Worm (Caenorhabditis elegans) whole organism, L2 larva: Measurements from ENCODE around the gene ZK622.4.
A peak's percentile ranks its signal among the peaks of the same experiment; 100 is the strongest.

Source experiments
- C34F6.9 ChIP-seq: fragments of 150-350 bp; optimal IDR thresholded peaks from 2 replicates; lab custom pipeline; 2014; ENCODE audit warnings: missing biosample characterization, missing genetic modification characterization
- F13H6.1 ChIP-seq: sonication (generic microtip); optimal IDR thresholded peaks from 2 replicates; lab custom pipeline; 2016; ENCODE audit warnings: missing genetic modification characterization, missing compliant biosample characterization
- R02D3.7 ChIP-seq: fragments of 150-350 bp; optimal IDR thresholded peaks from 2 replicates; lab custom pipeline; 2014; ENCODE audit warnings: missing biosample characterization, missing genetic modification characterization
- Y55F3AM.14 ChIP-seq: fragments of 200-800 bp; sonication (Bioruptor generic); optimal IDR thresholded peaks from 2 replicates; lab custom pipeline; 2018; ENCODE audit warnings: mild to moderate bottlenecking, missing genetic modification characterization, missing compliant biosample characterization
- ZK546.5 ChIP-seq: sonication (generic microtip); optimal IDR thresholded peaks from 2 replicates; lab custom pipeline; 2017; ENCODE audit warnings: missing biosample characterization, missing genetic modification characterization
- alr-1 ChIP-seq: fragments of 150-350 bp; optimal IDR thresholded peaks from 2 replicates; lab custom pipeline; 2014; ENCODE audit warnings: missing biosample characterization, missing genetic modification characterization
- aly-2 ChIP-seq: fragments of 150-350 bp; optimal IDR thresholded peaks from 2 replicates; lab custom pipeline; 2014; ENCODE audit warnings: missing biosample characterization, missing genetic modification characterization
- ama-1 ChIP-seq: fragments of 150-350 bp; optimal IDR thresholded peaks from 2 replicates; lab custom pipeline; 2018; ENCODE audit warnings: inconsistent platforms
- blmp-1 ChIP-seq: sonication (generic microtip); optimal IDR thresholded peaks from 2 replicates; lab custom pipeline; 2017; ENCODE audit warnings: missing genetic modification characterization, mild to moderate bottlenecking, missing compliant biosample characterization, antibody characterized with exemption, moderate library complexity; ENCODE audit not compliant: insufficient read depth
- ceh-16 ChIP-seq: fragments of 150-350 bp; optimal IDR thresholded peaks from 2 replicates; lab custom pipeline; 2014; ENCODE audit warnings: missing biosample characterization, missing genetic modification characterization
- ceh-82 ChIP-seq: fragments of 150-350 bp; optimal IDR thresholded peaks from 2 replicates; lab custom pipeline; 2014; ENCODE audit warnings: missing biosample characterization, missing genetic modification characterization
- crh-2 ChIP-seq: sonication (generic microtip); optimal IDR thresholded peaks from 2 replicates; lab custom pipeline; 2017; ENCODE audit warnings: missing biosample characterization, missing genetic modification characterization
- dmd-4 ChIP-seq: sonication (generic microtip); optimal IDR thresholded peaks from 2 replicates; lab custom pipeline; 2017; ENCODE audit warnings: missing biosample characterization, missing genetic modification characterization
- egl-27 ChIP-seq: sonication (generic microtip); optimal IDR thresholded peaks from 3 replicates; lab custom pipeline; 2017; ENCODE audit warnings: missing biosample characterization, missing genetic modification reagents, missing genetic modification characterization
- elt-1 ChIP-seq: fragments of 150-350 bp; optimal IDR thresholded peaks from 2 replicates; lab custom pipeline; 2014; ENCODE audit warnings: missing biosample characterization, missing genetic modification characterization
- elt-3 ChIP-seq: sonication (generic microtip); optimal IDR thresholded peaks from 2 replicates; lab custom pipeline; 2017; ENCODE audit warnings: missing biosample characterization, missing genetic modification characterization
- fos-1 ChIP-seq: fragments of 150-350 bp; optimal IDR thresholded peaks from 2 replicates; lab custom pipeline; 2014; ENCODE audit warnings: missing biosample characterization, missing genetic modification characterization
- gmeb-1 ChIP-seq: fragments of 150-350 bp; optimal IDR thresholded peaks from 2 replicates; lab custom pipeline; 2014; ENCODE audit warnings: missing biosample characterization, missing genetic modification characterization
- lin-11 ChIP-seq: fragments of 150-350 bp; sonication (generic microtip); optimal IDR thresholded peaks from 2 replicates; lab custom pipeline; 2014; ENCODE audit warnings: missing biosample characterization, missing genetic modification characterization, inconsistent platforms, mixed read lengths
- lin-13 ChIP-seq: fragments of 150-350 bp; optimal IDR thresholded peaks from 2 replicates; lab custom pipeline; 2014; ENCODE audit warnings: missing biosample characterization, missing genetic modification reagents, missing genetic modification characterization
- lin-39 ChIP-seq: fragments of 150-350 bp; optimal IDR thresholded peaks from 2 replicates; lab custom pipeline; 2014; ENCODE audit warnings: missing biosample characterization, missing genetic modification reagents, missing genetic modification characterization
- lsy-2 ChIP-seq, 2 experiments: fragments of 150-350 bp in 1 of 2; sonication (generic microtip) in 1 of 2; optimal IDR thresholded peaks; 2 replicates each; lab custom pipeline; 2014 to 2017; ENCODE audit warnings: missing biosample characterization in 2 of 2, missing genetic modification characterization in 2 of 2
- mab-5 ChIP-seq: fragments of 150-350 bp; optimal IDR thresholded peaks from 2 replicates; lab custom pipeline; 2014; ENCODE audit warnings: missing biosample characterization, missing genetic modification characterization
- mbf-1 ChIP-seq: sonication (generic microtip); optimal IDR thresholded peaks from 2 replicates; lab custom pipeline; 2017; ENCODE audit warnings: missing biosample characterization, missing genetic modification characterization
- mdl-1 ChIP-seq, 2 experiments: fragments of 150-350 bp in 1 of 2; sonication (generic microtip) in 1 of 2; optimal IDR thresholded peaks; 2 replicates each; lab custom pipeline; 2017; ENCODE audit warnings: missing biosample characterization in 2 of 2, missing genetic modification characterization in 2 of 2
- nhr-10 ChIP-seq: sonication (generic microtip); optimal IDR thresholded peaks from 2 replicates; lab custom pipeline; 2017; ENCODE audit warnings: missing biosample characterization, missing genetic modification characterization
- nhr-11 ChIP-seq: fragments of 150-350 bp; optimal IDR thresholded peaks from 2 replicates; lab custom pipeline; 2014; ENCODE audit warnings: missing biosample characterization, missing genetic modification characterization
- nhr-12 ChIP-seq: fragments of 150-350 bp; optimal IDR thresholded peaks from 2 replicates; lab custom pipeline; 2014; ENCODE audit warnings: missing biosample characterization, missing genetic modification characterization
- nhr-129 ChIP-seq: fragments of 150-350 bp; optimal IDR thresholded peaks from 2 replicates; lab custom pipeline; 2014; ENCODE audit warnings: missing biosample characterization, missing genetic modification characterization
- nhr-21 ChIP-seq: fragments of 150-350 bp; optimal IDR thresholded peaks from 2 replicates; lab custom pipeline; 2014; ENCODE audit warnings: missing biosample characterization, missing genetic modification characterization
- nhr-23 ChIP-seq: fragments of 150-350 bp; optimal IDR thresholded peaks from 2 replicates; lab custom pipeline; 2014; ENCODE audit warnings: missing biosample characterization, missing genetic modification reagents, missing genetic modification characterization
- nhr-237 ChIP-seq: fragments of 150-350 bp; optimal IDR thresholded peaks from 2 replicates; lab custom pipeline; 2014; ENCODE audit warnings: missing biosample characterization, missing genetic modification characterization
- nhr-25 ChIP-seq: fragments of 150-350 bp; sonication (generic microtip); optimal IDR thresholded peaks from 3 replicates; lab custom pipeline; 2014; ENCODE audit warnings: missing biosample characterization, missing genetic modification characterization
- nhr-6 ChIP-seq: fragments of 150-350 bp; optimal IDR thresholded peaks from 2 replicates; lab custom pipeline; 2014; ENCODE audit warnings: missing biosample characterization, missing genetic modification characterization
- nhr-77 ChIP-seq: fragments of 150-350 bp; optimal IDR thresholded peaks from 2 replicates; lab custom pipeline; 2014; ENCODE audit warnings: missing biosample characterization, missing genetic modification characterization
- peb-1 ChIP-seq: fragments of 150-350 bp; optimal IDR thresholded peaks from 2 replicates; lab custom pipeline; 2014; ENCODE audit warnings: missing biosample characterization, missing genetic modification characterization
- sem-4 ChIP-seq: fragments of 150-350 bp; optimal IDR thresholded peaks from 2 replicates; lab custom pipeline; 2014; ENCODE audit warnings: missing biosample characterization, missing genetic modification reagents, missing genetic modification characterization
- skn-1 ChIP-seq: sonication (generic microtip); optimal IDR thresholded peaks from 2 replicates; lab custom pipeline; 2017; ENCODE audit warnings: missing biosample characterization, missing genetic modification characterization
- sma-3 ChIP-seq: sonication (generic microtip); optimal IDR thresholded peaks from 2 replicates; lab custom pipeline; 2016; ENCODE audit warnings: missing genetic modification reagents, missing genetic modification characterization, missing compliant biosample characterization
- sma-9 ChIP-seq, 2 experiments: fragments of 150-350 bp in 1 of 2; sonication (generic microtip) in 1 of 2; optimal IDR thresholded peaks; 2 replicates each; lab custom pipeline; 2014 to 2016; ENCODE audit warnings: missing genetic modification characterization in 2 of 2, mild to moderate bottlenecking in 1 of 2, missing biosample characterization in 1 of 2, missing compliant biosample characterization in 1 of 2, missing genetic modification reagents in 1 of 2, moderate library complexity in 1 of 2
- snpc-4 ChIP-seq: fragments of 150-350 bp; optimal IDR thresholded peaks from 2 replicates; lab custom pipeline; 2014; ENCODE audit warnings: missing biosample characterization, missing genetic modification characterization
- unc-39 ChIP-seq: fragments of 150-350 bp; optimal IDR thresholded peaks from 2 replicates; lab custom pipeline; 2014; ENCODE audit warnings: missing biosample characterization, missing genetic modification characterization
- unc-55 ChIP-seq: fragments of 150-350 bp; sonication (generic microtip); optimal IDR thresholded peaks from 3 replicates; lab custom pipeline; 2014; ENCODE audit warnings: missing biosample characterization, missing genetic modification reagents, missing genetic modification characterization
- unc-62 ChIP-seq: fragments of 150-350 bp; optimal IDR thresholded peaks from 2 replicates; lab custom pipeline; 2014; ENCODE audit warnings: missing biosample characterization, missing genetic modification reagents, missing genetic modification characterization
- zag-1 ChIP-seq: fragments of 150-350 bp; optimal IDR thresholded peaks from 2 replicates; lab custom pipeline; 2014; ENCODE audit warnings: missing biosample characterization, missing genetic modification characterization
- ztf-1 ChIP-seq: fragments of 200-800 bp; sonication (Bioruptor generic); conservative IDR thresholded peaks from 2 replicates; pipeline ENCODE4 v1.3.6; 2022; ENCODE audit warnings: missing genetic modification characterization, missing compliant biosample characterization
- ztf-11 ChIP-seq: sonication (generic microtip); optimal IDR thresholded peaks from 2 replicates; lab custom pipeline; 2017; ENCODE audit warnings: missing biosample characterization, missing genetic modification characterization
- ztf-4 ChIP-seq: fragments of 150-350 bp; optimal IDR thresholded peaks from 2 replicates; lab custom pipeline; 2014; ENCODE audit warnings: missing biosample characterization, missing genetic modification characterization

ZK622.4 gene

ce11 chrII:5336660-5337494 lies 44.4 kb downstream of the ZK622.4 start:
- TF ChIP-seq gmeb-1 (tag; lab: Kevin White, UChicago) (peak; percentile 62), unc-62 (GFP tag; lab: Kevin White, UChicago) (no peak), dmd-4 (no peak), alr-1 (tag; lab: Kevin White, UChicago) (no peak), sma-9 (GFP tag; optimal IDR thresholded peaks at IDR 0.05; lab: Kevin White, UChicago) (peak; percentile 75), sma-9 (tag; optimal IDR thresholded peaks at IDR 0.05; lab: Kevin White, UChicago) (no peak), nhr-21 (tag; lab: Kevin White, UChicago) (peak; percentile 66), mdl-1 (tag; optimal IDR thresholded peaks at IDR 0.05; lab: Kevin White, UChicago) (peak in 1 of 2 experiments; percentile 42), nhr-23 (tag; lab: Kevin White, UChicago) (no peak), crh-2 (tag; lab: Kevin White, UChicago) (peak; percentile 69), C34F6.9 (tag; lab: Kevin White, UChicago) (peak; percentile 72), nhr-11 (tag; lab: Kevin White, UChicago) (no peak), aly-2 (tag; lab: Kevin White, UChicago) (no peak), ztf-11 (tag; lab: Kevin White, UChicago) (peak; percentile 23), unc-39 (tag; lab: Kevin White, UChicago) (no peak), mbf-1 (no peak), nhr-6 (tag; lab: Kevin White, UChicago) (peak; percentile 52), ZK546.5 (tag; lab: Kevin White, UChicago) (no peak), mab-5 (tag; lab: Kevin White, UChicago) (no peak), nhr-77 (no peak), nhr-237 (tag; lab: Kevin White, UChicago) (no peak), snpc-4 (tag; lab: Kevin White, UChicago) (peak; percentile 36), skn-1 (tag; lab: Kevin White, UChicago) (peak; percentile 1), nhr-10 (tag; lab: Kevin White, UChicago) (no peak), blmp-1 (tag; lab: Kevin White, UChicago) (peak; percentile 81), Y55F3AM.14 (GFP tag; lab: Kevin White, UChicago) (peak; percentile 32), ama-1 (lab: Kevin White, UChicago) (peak; percentile 22), elt-3 (no peak), F13H6.1 (tag; lab: Kevin White, UChicago) (peak; percentile 92), ceh-82 (tag; lab: Kevin White, UChicago) (no peak), egl-27 (tag; lab: Kevin White, UChicago) (peak; percentile 56), R02D3.7 (tag; lab: Kevin White, UChicago) (no peak), nhr-129 (peak; percentile 87), nhr-25 (tag; lab: Kevin White, UChicago) (peak; percentile 80), lin-13 (GFP tag; lab: Kevin White, UChicago) (peak; percentile 10), unc-55 (GFP tag; lab: Kevin White, UChicago) (peak; percentile 69), nhr-12 (tag; lab: Kevin White, UChicago) (no peak), ceh-16 (tag; lab: Kevin White, UChicago) (no peak), lin-11 (tag; lab: Kevin White, UChicago) (peak; percentile 17), elt-1 (tag; lab: Kevin White, UChicago) (no peak), sma-3 (peak; percentile 75), lin-39 (tag; lab: Kevin White, UChicago) (no peak), ztf-1 (no peak), peb-1 (no peak), fos-1 (tag; lab: Kevin White, UChicago) (peak; percentile 100), lsy-2 (tag; optimal IDR thresholded peaks at IDR 0.05; lab: Kevin White, UChicago) (peak; percentile 23 to 71), sem-4 (tag; lab: Kevin White, UChicago) (peak; percentile 64), ztf-4 (tag; lab: Kevin White, UChicago) (peak; percentile 81), zag-1 (tag; lab: Kevin White, UChicago) (no peak)
